Fruit fly (Drosophila melanogaster) whole organism, embryonic: Measurements from ENCODE around the gene mfr.
A peak's percentile ranks its signal among the peaks of the same experiment; 100 is the strongest.

Source experiments
- ATbp ChIP-seq: fragments of 200-800 bp; sonication (Bioruptor generic); optimal IDR thresholded peaks from 2 replicates; lab custom pipeline; 2017; ENCODE audit warnings: missing biosample characterization, mild to moderate bottlenecking, missing genetic modification characterization, missing genetic modification reagents
- CG10209 ChIP-seq: fragments of 200-800 bp; sonication (Bioruptor generic); optimal IDR thresholded peaks from 3 replicates; lab custom pipeline; 2017; ENCODE audit warnings: missing biosample characterization, mild to moderate bottlenecking, missing genetic modification characterization, missing genetic modification reagents
- CG1024 ChIP-seq: fragments of 200-800 bp; sonication (Bioruptor generic); IDR thresholded peaks from 2 replicates; pipeline ENCODE4 v1.3.6; 2022; ENCODE audit warnings: missing biosample characterization, missing genetic modification characterization
- CG10267 ChIP-seq: fragments of 200-800 bp; sonication (Bioruptor generic); optimal IDR thresholded peaks from 2 replicates; lab custom pipeline; 2018; ENCODE audit warnings: missing biosample characterization, mild to moderate bottlenecking, missing genetic modification characterization, moderate library complexity
- CG11696 ChIP-seq: fragments of 200-800 bp; sonication (Bioruptor generic); IDR thresholded peaks from 2 replicates; pipeline ENCODE4 v1.3.6; 2022; ENCODE audit warnings: missing biosample characterization, missing genetic modification characterization
- CG1233 ChIP-seq: fragments of 200-800 bp; sonication (Bioruptor generic); optimal IDR thresholded peaks from 4 replicates; lab custom pipeline; 2018; ENCODE audit warnings: missing biosample characterization, mild to moderate bottlenecking, missing genetic modification characterization
- CG12744 ChIP-seq: fragments of 200-800 bp; sonication (Bioruptor generic); optimal IDR thresholded peaks from 2 replicates; lab custom pipeline; 2016; ENCODE audit warnings: missing biosample characterization, missing genetic modification characterization
- CG1529 ChIP-seq: fragments of 200-800 bp; sonication (Bioruptor generic); optimal IDR thresholded peaks from 3 replicates; lab custom pipeline; 2018; ENCODE audit warnings: missing biosample characterization, missing genetic modification characterization
- CG17361 ChIP-seq: fragments of 200-800 bp; sonication (Bioruptor generic); IDR thresholded peaks from 3 replicates; pipeline ENCODE4 v1.3.6; 2022; ENCODE audit warnings: missing biosample characterization, missing genetic modification characterization
- CG17829 ChIP-seq: fragments of 200-800 bp; optimal IDR thresholded peaks from 2 replicates; lab custom pipeline; 2019; ENCODE audit warnings: missing biosample characterization, mild to moderate bottlenecking, missing genetic modification characterization, moderate library complexity
- CG1792 ChIP-seq: fragments of 200-800 bp; sonication (Bioruptor generic); optimal IDR thresholded peaks from 2 replicates; lab custom pipeline; 2016; ENCODE audit warnings: missing biosample characterization, missing genetic modification characterization
- CG18476 ChIP-seq: fragments of 200-800 bp; sonication (Bioruptor generic); optimal IDR thresholded peaks from 2 replicates; lab custom pipeline; 2016; ENCODE audit warnings: missing biosample characterization, mild to moderate bottlenecking, missing genetic modification characterization
- CG18764 ChIP-seq: fragments of 200-800 bp; sonication (Bioruptor generic); optimal IDR thresholded peaks from 3 replicates; lab custom pipeline; 2016; ENCODE audit warnings: missing biosample characterization, missing genetic modification characterization
- CG2129 ChIP-seq: fragments of 200-800 bp; sonication (Bioruptor generic); IDR thresholded peaks from 2 replicates; pipeline ENCODE4 v1.3.6; 2022; ENCODE audit warnings: missing biosample characterization, missing genetic modification characterization; ENCODE audit not compliant: partially characterized antibody
- CG31224 ChIP-seq: fragments of 200-800 bp; sonication (Bioruptor generic); IDR thresholded peaks from 2 replicates; pipeline ENCODE4 v1.3.6; 2022; ENCODE audit warnings: missing biosample characterization, missing genetic modification characterization
- CG7928 ChIP-seq: fragments of 200-800 bp; sonication (Bioruptor generic); optimal IDR thresholded peaks from 2 replicates; lab custom pipeline; 2017; ENCODE audit warnings: missing biosample characterization, mild to moderate bottlenecking, missing genetic modification characterization
- CG8388 ChIP-seq: fragments of 200-800 bp; sonication (Bioruptor generic); optimal IDR thresholded peaks from 2 replicates; lab custom pipeline; 2019; ENCODE audit warnings: missing biosample characterization, mild to moderate bottlenecking, missing genetic modification characterization, moderate library complexity
- CG9609 ChIP-seq: fragments of 200-800 bp; sonication (Bioruptor generic); optimal IDR thresholded peaks from 3 replicates; lab custom pipeline; 2016; ENCODE audit warnings: missing biosample characterization, missing genetic modification characterization
- CG9876 ChIP-seq: fragments of 200-800 bp; sonication (Bioruptor generic); optimal IDR thresholded peaks from 2 replicates; lab custom pipeline; 2016; ENCODE audit warnings: missing biosample characterization, missing genetic modification characterization
- CkIIα-i1 ChIP-seq: fragments of 200-800 bp; sonication (Bioruptor generic); IDR thresholded peaks from 2 replicates; pipeline ENCODE4 v1.3.6; 2022; ENCODE audit warnings: missing biosample characterization, missing genetic modification characterization
- D19B ChIP-seq: fragments of 200-800 bp; sonication (Bioruptor generic); optimal IDR thresholded peaks from 2 replicates; lab custom pipeline; 2017; ENCODE audit warnings: missing biosample characterization, mild to moderate bottlenecking, missing genetic modification characterization
- E2f1 ChIP-seq: fragments of 200-800 bp; sonication (Bioruptor generic); IDR thresholded peaks from 2 replicates; pipeline ENCODE4 v1.3.6; 2022; ENCODE audit warnings: missing biosample characterization, missing genetic modification characterization
- Ets65A ChIP-seq: fragments of 200-800 bp; sonication (Bioruptor generic); peaks from one replicate; lab custom pipeline; 2016; ENCODE audit warnings: missing biosample characterization, missing genetic modification characterization
- Gsc ChIP-seq: fragments of 200-800 bp; sonication (Bioruptor generic); IDR thresholded peaks from 2 replicates; pipeline ENCODE4 v1.3.6; 2022; ENCODE audit warnings: missing biosample characterization, missing genetic modification characterization
- Hr39 ChIP-seq: fragments of >200 bp; optimal IDR thresholded peaks from 2 replicates; lab custom pipeline; 2017
- Kr ChIP-seq: fragments of 200-800 bp; sonication (Bioruptor generic); optimal IDR thresholded peaks from 2 replicates; lab custom pipeline; 2017; ENCODE audit warnings: missing biosample characterization, mild to moderate bottlenecking, missing genetic modification characterization
- Mad ChIP-seq: fragments of 200-800 bp; sonication (Bioruptor generic); optimal IDR thresholded peaks from 2 replicates; lab custom pipeline; 2016; ENCODE audit warnings: missing biosample characterization, missing genetic modification characterization
- Mes4 ChIP-seq: fragments of 200-800 bp; sonication (Bioruptor generic); optimal IDR thresholded peaks from 2 replicates; lab custom pipeline; 2016; ENCODE audit warnings: missing biosample characterization, missing genetic modification characterization
- Side ChIP-seq: fragments of 200-800 bp; sonication (Bioruptor generic); optimal IDR thresholded peaks from 2 replicates; lab custom pipeline; 2016; ENCODE audit warnings: missing biosample characterization, missing genetic modification characterization
- Sox102F ChIP-seq: fragments of 200-800 bp; sonication (Bioruptor generic); optimal IDR thresholded peaks from 2 replicates; lab custom pipeline; 2018; ENCODE audit warnings: missing biosample characterization, mild to moderate bottlenecking, missing genetic modification characterization, moderate library complexity
- Sry-β ChIP-seq: fragments of 200-800 bp; sonication (Bioruptor generic); optimal IDR thresholded peaks from 2 replicates; lab custom pipeline; 2018; ENCODE audit warnings: missing biosample characterization, mild to moderate bottlenecking, missing genetic modification characterization, moderate library complexity
- Vsx1 ChIP-seq: fragments of 200-800 bp; sonication (Bioruptor generic); optimal IDR thresholded peaks from 2 replicates; lab custom pipeline; 2017; ENCODE audit warnings: missing biosample characterization, mild to moderate bottlenecking, missing genetic modification characterization, missing genetic modification reagents
- ap ChIP-seq: fragments of 200-800 bp; sonication (Bioruptor generic); IDR thresholded peaks from 2 replicates; pipeline ENCODE4 v1.3.6; 2022; ENCODE audit warnings: missing biosample characterization, missing genetic modification characterization
- cg ChIP-seq: fragments of 200-800 bp; sonication (Bioruptor generic); optimal IDR thresholded peaks from 3 replicates; lab custom pipeline; 2019; ENCODE audit warnings: missing biosample characterization, mild to moderate bottlenecking, missing genetic modification characterization, moderate library complexity
- chn ChIP-seq: fragments of 200-800 bp; sonication (Bioruptor generic); optimal IDR thresholded peaks from 2 replicates; lab custom pipeline; 2016; ENCODE audit warnings: missing biosample characterization, missing genetic modification characterization
- crc ChIP-seq: fragments of 200-800 bp; sonication (Bioruptor generic); optimal IDR thresholded peaks from 2 replicates; lab custom pipeline; 2016; ENCODE audit warnings: missing biosample characterization, missing genetic modification characterization
- dmrt11E ChIP-seq: fragments of 200-800 bp; sonication (Bioruptor generic); optimal IDR thresholded peaks from 3 replicates; lab custom pipeline; 2018; ENCODE audit warnings: missing biosample characterization, mild to moderate bottlenecking, missing genetic modification characterization, moderate library complexity
- dysf ChIP-seq: fragments of 200-800 bp; sonication (Bioruptor generic); IDR thresholded peaks from 3 replicates; pipeline ENCODE4 v1.3.6; 2022; ENCODE audit warnings: missing biosample characterization, missing genetic modification characterization
- eyg ChIP-seq: fragments of 200-800 bp; sonication (Bioruptor generic); optimal IDR thresholded peaks from 3 replicates; lab custom pipeline; 2016; ENCODE audit warnings: missing biosample characterization, missing genetic modification characterization
- gem ChIP-seq: fragments of 200-800 bp; sonication (Bioruptor generic); optimal IDR thresholded peaks from 2 replicates; lab custom pipeline; 2019; ENCODE audit warnings: missing biosample characterization, mild to moderate bottlenecking, missing genetic modification characterization, moderate library complexity
- gsb-n ChIP-seq: fragments of 200-800 bp; sonication (Bioruptor generic); optimal IDR thresholded peaks from 3 replicates; lab custom pipeline; 2018; ENCODE audit warnings: missing biosample characterization, mild to moderate bottlenecking, missing genetic modification characterization
- jumu ChIP-seq: fragments of 200-800 bp; sonication (Bioruptor generic); optimal IDR thresholded peaks from 3 replicates; lab custom pipeline; 2016; ENCODE audit warnings: missing biosample characterization, missing genetic modification characterization
- kay ChIP-seq: fragments of 200-800 bp; sonication (Bioruptor generic); optimal IDR thresholded peaks from 2 replicates; lab custom pipeline; 2016; ENCODE audit warnings: missing biosample characterization, missing genetic modification characterization
- lilli ChIP-seq: fragments of 200-800 bp; sonication (Bioruptor generic); optimal IDR thresholded peaks from 3 replicates; lab custom pipeline; 2016; ENCODE audit warnings: missing biosample characterization, missing genetic modification characterization
- lov ChIP-seq, 2 experiments: fragments of 200-800 bp in 1 of 2; fragments of >200 bp in 1 of 2; sonication (Bioruptor generic) in 1 of 2; IDR thresholded peaks in 1 of 2; optimal IDR thresholded peaks in 1 of 2; 2 replicates in 1 of 2; 3 replicates in 1 of 2; pipeline versions ENCODE4 v1.3.6 to Lab custom; 2017 to 2022; ENCODE audit warnings: missing biosample characterization in 1 of 2, missing genetic modification characterization in 1 of 2
- nmo ChIP-seq: fragments of 200-800 bp; sonication (Bioruptor generic); optimal IDR thresholded peaks from 2 replicates; lab custom pipeline; 2018; ENCODE audit warnings: missing biosample characterization, mild to moderate bottlenecking, missing genetic modification characterization, moderate library complexity
- peb ChIP-seq: fragments of 200-800 bp; sonication (Bioruptor generic); IDR thresholded peaks from 2 replicates; pipeline ENCODE4 v1.3.6; 2022; ENCODE audit warnings: missing biosample characterization, missing genetic modification characterization
- shn ChIP-seq: fragments of 200-800 bp; sonication (Bioruptor generic); optimal IDR thresholded peaks from 3 replicates; lab custom pipeline; 2016; ENCODE audit warnings: missing biosample characterization, missing genetic modification characterization
- tgo ChIP-seq: fragments of 200-800 bp; sonication (Bioruptor generic); IDR thresholded peaks from 3 replicates; pipeline ENCODE4 v1.3.6; 2022; ENCODE audit warnings: missing biosample characterization, missing genetic modification characterization
- z ChIP-seq: fragments of 200-800 bp; sonication (Bioruptor generic); IDR thresholded peaks from 3 replicates; pipeline ENCODE4 v1.3.6; 2022; ENCODE audit warnings: missing biosample characterization, missing genetic modification characterization

mfr gene

DNA sequence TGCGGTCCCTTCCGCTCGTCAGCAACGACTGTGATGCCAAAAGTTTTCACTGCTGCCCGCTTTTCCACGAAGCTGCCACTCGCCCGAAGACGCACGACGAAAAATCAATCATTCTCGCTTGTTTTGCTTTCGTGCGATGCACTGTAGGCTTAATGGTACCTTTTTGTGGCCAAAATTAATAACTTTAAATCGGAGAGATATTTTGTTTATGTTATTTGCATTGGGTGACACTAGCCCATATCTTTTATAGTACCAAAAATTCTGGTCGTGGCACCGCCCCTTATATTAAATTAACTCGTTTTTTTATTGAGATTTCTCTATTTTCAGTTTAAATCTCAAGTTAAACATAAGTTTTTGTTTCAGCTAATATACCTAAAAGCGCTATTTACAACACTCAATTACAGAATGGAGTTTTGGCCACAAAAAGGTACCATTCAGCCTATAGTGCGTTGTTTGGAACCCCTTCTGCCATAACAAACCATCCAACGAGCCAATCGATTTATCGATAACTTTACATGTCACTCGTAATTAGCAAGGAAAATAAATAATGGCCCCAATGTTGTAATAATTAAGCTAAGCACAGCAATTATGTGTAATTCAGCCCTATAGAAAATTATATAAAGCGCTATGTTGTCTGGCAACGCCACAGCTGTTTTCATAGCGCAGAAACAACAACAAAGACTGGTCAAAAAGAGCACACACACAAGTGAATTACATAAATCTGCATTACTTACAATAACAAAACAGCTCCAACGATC is 40.9 kb upstream of the mfr start (continued):
- TF ChIP-seq lov (optimal IDR thresholded peaks at IDR 0.05; lab: Kevin White, UChicago) (no peak), lov (GFP tag; IDR thresholded peaks at IDR 0.05; lab: Robert Waterston, UW) (no peak), Mes4 (GFP tag; lab: Kevin White, UChicago) (peak; percentile 37), chn (GFP tag; lab: Kevin White, UChicago) (peak; percentile 2), ATbp (GFP tag; lab: Kevin White, UChicago) (peak; percentile 70), CG12744 (GFP tag; lab: Kevin White, UChicago) (no peak), Ets65A (GFP tag; lab: Kevin White, UChicago) (peak; percentile 46), CG18764 (GFP tag; lab: Kevin White, UChicago) (peak; percentile 22), CG31224 (GFP tag; lab: Robert Waterston, UW) (peak; percentile 34; the same call in 1 of the 2 replicates), Mad (GFP tag; lab: Kevin White, UChicago) (peak; percentile 48), z (GFP tag; lab: Robert Waterston, UW) (no peak), nmo (peak; percentile 76), CG9876 (GFP tag; lab: Kevin White, UChicago) (no peak), dmrt11E (tag; lab: Kevin White, UChicago) (peak; percentile 41), CG2129 (GFP tag; lab: Robert Waterston, UW) (no peak), shn (GFP tag; lab: Kevin White, UChicago) (peak; percentile 30), ap (no peak), Sry-β (GFP tag; lab: Kevin White, UChicago) (peak; percentile 4), gsb-n (tag; lab: Kevin White, UChicago) (peak; percentile 53), kay (GFP tag; lab: Kevin White, UChicago) (no peak), CG17829 (tag; lab: Kevin White, UChicago) (peak; percentile 71), Vsx1 (peak; percentile 80), Kr (GFP tag; lab: Kevin White, UChicago) (no peak), E2f1 (no peak), CG17361 (peak; percentile 83), Sox102F (GFP tag; lab: Kevin White, UChicago) (peak; percentile 62), dysf (GFP tag; lab: Robert Waterston, UW) (peak; percentile 72), D19B (GFP tag; lab: Kevin White, UChicago) (peak; percentile 49), CG10267 (peak; percentile 51), lilli (peak; percentile 46), jumu (peak; percentile 45), CG11696 (GFP tag; lab: Robert Waterston, UW) (no peak), eyg (GFP tag; lab: Kevin White, UChicago) (no peak), CG8388 (GFP tag; lab: Kevin White, UChicago) (peak; percentile 56), CG7928 (GFP tag; lab: Kevin White, UChicago) (peak; percentile 2), peb (GFP tag; lab: Robert Waterston, UW) (0 out of 2 replicates have a peak, but pooled peaks have one; percentile 6), CG1024 (GFP tag; lab: Robert Waterston, UW) (no peak), CG18476 (GFP tag; lab: Kevin White, UChicago) (peak; percentile 55), CG10209 (GFP tag; lab: Kevin White, UChicago) (peak; percentile 62), Side (GFP tag; lab: Kevin White, UChicago) (peak; percentile 16), CG9609 (GFP tag; lab: Kevin White, UChicago) (peak; percentile 51), Gsc (GFP tag; lab: Robert Waterston, UW) (no peak), CG1792 (GFP tag; lab: Kevin White, UChicago) (no peak), Hr39 (lab: Kevin White, UChicago) (no peak), crc (peak; percentile 39), cg (GFP tag; lab: Kevin White, UChicago) (no peak), gem (tag; lab: Kevin White, UChicago) (peak; percentile 84), CG1529 (GFP tag; lab: Kevin White, UChicago) (peak; percentile 42), CkIIα-i1 (GFP tag; lab: Robert Waterston, UW) (no peak), CG1233 (GFP tag; lab: Kevin White, UChicago) (peak; percentile 49), tgo (GFP tag; lab: Robert Waterston, UW) (peak; percentile 50; the same call in 2 of the 3 replicates)
